Fruit fly (Drosophila melanogaster) whole organism, embryonic: ENCODE results near the gene RtcB.

Source experiments
- CG10209 ChIP-seq: fragments of 200-800 bp; sonication (Bioruptor generic); optimal IDR thresholded peaks from 3 replicates; lab custom pipeline; 2017; ENCODE audit warnings: missing biosample characterization, mild to moderate bottlenecking, missing genetic modification characterization, missing genetic modification reagents
- CG10267 ChIP-seq: fragments of 200-800 bp; sonication (Bioruptor generic); optimal IDR thresholded peaks from 2 replicates; lab custom pipeline; 2018; ENCODE audit warnings: missing biosample characterization, mild to moderate bottlenecking, missing genetic modification characterization, moderate library complexity
- CG10274 ChIP-seq: fragments of 200-800 bp; sonication (Bioruptor generic); optimal IDR thresholded peaks from 3 replicates; lab custom pipeline; 2017; ENCODE audit warnings: missing biosample characterization, mild to moderate bottlenecking, missing genetic modification characterization
- CG11085 ChIP-seq: fragments of 200-800 bp; sonication (Bioruptor generic); IDR thresholded peaks from 2 replicates; pipeline ENCODE4 v1.3.6; 2022; ENCODE audit warnings: missing biosample characterization, missing genetic modification characterization
- CG11093 ChIP-seq: fragments of 200-800 bp; sonication (Bioruptor generic); IDR thresholded peaks from 3 replicates; pipeline ENCODE4 v1.3.6; 2022; ENCODE audit warnings: missing biosample characterization, missing genetic modification characterization
- CG11398 ChIP-seq: fragments of 200-800 bp; sonication (Bioruptor generic); optimal IDR thresholded peaks from 2 replicates; lab custom pipeline; 2016; ENCODE audit warnings: missing biosample characterization, missing genetic modification characterization
- CG12155 ChIP-seq: fragments of 200-800 bp; sonication (Bioruptor generic); optimal IDR thresholded peaks from 3 replicates; lab custom pipeline; 2016; ENCODE audit warnings: missing biosample characterization, missing genetic modification characterization
- CG1233 ChIP-seq: fragments of 200-800 bp; sonication (Bioruptor generic); optimal IDR thresholded peaks from 4 replicates; lab custom pipeline; 2018; ENCODE audit warnings: missing biosample characterization, mild to moderate bottlenecking, missing genetic modification characterization
- CG14965 ChIP-seq: fragments of 200-800 bp; sonication (Bioruptor generic); optimal IDR thresholded peaks from 2 replicates; lab custom pipeline; 2016; ENCODE audit warnings: missing biosample characterization, missing genetic modification characterization, borderline replicate concordance
- CG15011 ChIP-seq: fragments of 200-800 bp; sonication (Bioruptor generic); optimal IDR thresholded peaks from 3 replicates; lab custom pipeline; 2018; ENCODE audit warnings: missing biosample characterization, mild to moderate bottlenecking, missing genetic modification characterization
- CG2116 ChIP-seq: fragments of 200-800 bp; sonication (Bioruptor generic); optimal IDR thresholded peaks from 3 replicates; lab custom pipeline; 2018; ENCODE audit warnings: missing biosample characterization, mild to moderate bottlenecking, missing genetic modification characterization
- CG2199 ChIP-seq: fragments of 200-800 bp; sonication (Bioruptor generic); IDR thresholded peaks from 3 replicates; pipeline ENCODE4 v1.3.6; 2022; ENCODE audit warnings: missing biosample characterization, missing genetic modification characterization
- CG2678 ChIP-seq: fragments of 200-800 bp; sonication (Bioruptor generic); optimal IDR thresholded peaks from 3 replicates; lab custom pipeline; 2019; ENCODE audit warnings: missing biosample characterization, mild to moderate bottlenecking, missing genetic modification characterization, moderate library complexity
- CG2889 ChIP-seq: fragments of 200-800 bp; sonication (Bioruptor generic); IDR thresholded peaks from 3 replicates; pipeline ENCODE4 v1.3.6; 2022; ENCODE audit warnings: missing biosample characterization, missing genetic modification characterization
- CG34376 ChIP-seq: fragments of 200-800 bp; sonication (Bioruptor generic); optimal IDR thresholded peaks from 2 replicates; lab custom pipeline; 2018; ENCODE audit warnings: missing biosample characterization, mild to moderate bottlenecking, missing genetic modification characterization
- CG3847 ChIP-seq: fragments of 200-800 bp; sonication (Bioruptor generic); IDR thresholded peaks from 2 replicates; pipeline ENCODE4 v1.3.6; 2022; ENCODE audit warnings: missing biosample characterization, missing genetic modification characterization
- CG43689 ChIP-seq: fragments of 200-800 bp; sonication (Bioruptor generic); IDR thresholded peaks from 2 replicates; pipeline ENCODE4 v1.3.6; 2022; ENCODE audit warnings: missing biosample characterization, missing genetic modification characterization
- CG4424 ChIP-seq: fragments of 200-800 bp; sonication (Bioruptor generic); optimal IDR thresholded peaks from 3 replicates; lab custom pipeline; 2016; ENCODE audit warnings: missing biosample characterization, missing genetic modification characterization
- CG6854 ChIP-seq: fragments of 200-800 bp; sonication (Bioruptor generic); optimal IDR thresholded peaks from 3 replicates; lab custom pipeline; 2017; ENCODE audit warnings: missing biosample characterization, mild to moderate bottlenecking, missing genetic modification characterization
- CG7963 ChIP-seq: fragments of 200-800 bp; sonication (Bioruptor generic); IDR thresholded peaks from 3 replicates; pipeline ENCODE4 v1.3.6; 2022; ENCODE audit warnings: missing biosample characterization, missing genetic modification characterization; ENCODE audit not compliant: partially characterized antibody
- CG8290 ChIP-seq, 3 experiments: fragments of 200-800 bp; sonication (Bioruptor generic); optimal IDR thresholded peaks; 2 replicates each; lab custom pipeline; 2016 to 2019; ENCODE audit warnings: missing biosample characterization in 3 of 3, missing genetic modification characterization in 3 of 3, mild to moderate bottlenecking in 2 of 3, moderate library complexity in 1 of 3
- CG8765 ChIP-seq: fragments of 200-800 bp; sonication (Bioruptor generic); IDR thresholded peaks from 2 replicates; pipeline ENCODE4 v1.3.6; 2022; ENCODE audit warnings: missing biosample characterization, missing genetic modification characterization
- CG8944 ChIP-seq: fragments of 200-800 bp; sonication (Bioruptor generic); optimal IDR thresholded peaks from 3 replicates; lab custom pipeline; 2016; ENCODE audit warnings: missing biosample characterization, missing genetic modification characterization
- CG9727 ChIP-seq: fragments of 200-800 bp; sonication (Bioruptor generic); optimal IDR thresholded peaks from 3 replicates; lab custom pipeline; 2017; ENCODE audit warnings: missing biosample characterization, mild to moderate bottlenecking, missing genetic modification characterization
- CG9876 ChIP-seq: fragments of 200-800 bp; sonication (Bioruptor generic); optimal IDR thresholded peaks from 2 replicates; lab custom pipeline; 2016; ENCODE audit warnings: missing biosample characterization, missing genetic modification characterization
- D19B ChIP-seq: fragments of 200-800 bp; sonication (Bioruptor generic); optimal IDR thresholded peaks from 2 replicates; lab custom pipeline; 2017; ENCODE audit warnings: missing biosample characterization, mild to moderate bottlenecking, missing genetic modification characterization
- Dek ChIP-seq: fragments of 200-800 bp; sonication (Bioruptor generic); optimal IDR thresholded peaks from 3 replicates; lab custom pipeline; 2019; ENCODE audit warnings: missing biosample characterization, mild to moderate bottlenecking, missing genetic modification characterization, moderate library complexity
- Dip2 ChIP-seq: fragments of 200-800 bp; sonication (Bioruptor generic); IDR thresholded peaks from 2 replicates; pipeline ENCODE4 v1.3.6; 2022; ENCODE audit warnings: missing biosample characterization, missing genetic modification characterization
- Doc3 ChIP-seq: fragments of 200-800 bp; sonication (Bioruptor generic); IDR thresholded peaks from 3 replicates; pipeline ENCODE4 v1.3.6; 2022; ENCODE audit warnings: missing biosample characterization, missing genetic modification characterization; ENCODE audit not compliant: partially characterized antibody
- MBD-R2 ChIP-seq: fragments of 200-800 bp; sonication (Bioruptor generic); IDR thresholded peaks from 2 replicates; pipeline ENCODE4 v1.3.6; 2022; ENCODE audit warnings: missing biosample characterization, missing genetic modification characterization
- Meics ChIP-seq: fragments of 200-800 bp; sonication (Bioruptor generic); optimal IDR thresholded peaks from 2 replicates; lab custom pipeline; 2017; ENCODE audit warnings: missing biosample characterization, mild to moderate bottlenecking, missing genetic modification characterization
- NK7.1 ChIP-seq: fragments of 200-800 bp; sonication (Bioruptor generic); optimal IDR thresholded peaks from 3 replicates; lab custom pipeline; 2016; ENCODE audit warnings: missing biosample characterization, missing genetic modification characterization
- Pdp1 ChIP-seq, 2 experiments: fragments of 200-800 bp; sonication (Bioruptor generic); optimal IDR thresholded peaks; 3 replicates each; lab custom pipeline; 2016; ENCODE audit warnings: missing biosample characterization in 2 of 2, missing genetic modification characterization in 2 of 2, mild to moderate bottlenecking in 1 of 2, moderate library complexity in 1 of 2
- Ptx1 ChIP-seq: fragments of 200-800 bp; sonication (Bioruptor generic); IDR thresholded peaks from 2 replicates; pipeline ENCODE4 v1.3.6; 2022; ENCODE audit warnings: missing biosample characterization, missing genetic modification characterization
- Six4 ChIP-seq: fragments of 200-800 bp; sonication (Bioruptor generic); optimal IDR thresholded peaks from 2 replicates; lab custom pipeline; 2016; ENCODE audit warnings: missing biosample characterization, missing genetic modification characterization
- ac ChIP-seq: fragments of 200-800 bp; sonication (Bioruptor generic); optimal IDR thresholded peaks from 3 replicates; lab custom pipeline; 2017; ENCODE audit warnings: missing biosample characterization, mild to moderate bottlenecking, missing genetic modification characterization
- ind ChIP-seq: fragments of 200-800 bp; sonication (Bioruptor generic); optimal IDR thresholded peaks from 3 replicates; lab custom pipeline; 2016; ENCODE audit warnings: missing biosample characterization, missing genetic modification characterization
- jigr1 ChIP-seq: fragments of 200-800 bp; sonication (Bioruptor generic); IDR thresholded peaks from 3 replicates; pipeline ENCODE4 v1.3.6; 2022; ENCODE audit warnings: missing biosample characterization, missing genetic modification characterization
- jing ChIP-seq: fragments of 200-800 bp; sonication (Bioruptor generic); optimal IDR thresholded peaks from 2 replicates; lab custom pipeline; 2018; ENCODE audit warnings: missing biosample characterization, mild to moderate bottlenecking, missing genetic modification characterization
- lab ChIP-seq: fragments of 200-800 bp; sonication (Bioruptor generic); optimal IDR thresholded peaks from 3 replicates; lab custom pipeline; 2017; ENCODE audit warnings: missing biosample characterization, missing genetic modification characterization, mild to moderate bottlenecking, moderate library complexity, missing genetic modification reagents
- mam ChIP-seq: fragments of 200-800 bp; sonication (Bioruptor generic); optimal IDR thresholded peaks from 3 replicates; lab custom pipeline; 2016; ENCODE audit warnings: missing biosample characterization, missing genetic modification characterization
- pb ChIP-seq: fragments of 200-800 bp; sonication (Bioruptor generic); optimal IDR thresholded peaks from 3 replicates; lab custom pipeline; 2016; ENCODE audit warnings: missing biosample characterization, missing genetic modification characterization
- pum ChIP-seq: fragments of 200-800 bp; sonication (Bioruptor generic); optimal IDR thresholded peaks from 2 replicates; lab custom pipeline; 2016; ENCODE audit warnings: missing biosample characterization, missing genetic modification characterization
- repo ChIP-seq: fragments of 200-800 bp; sonication (Bioruptor generic); optimal IDR thresholded peaks from 2 replicates; lab custom pipeline; 2016; ENCODE audit warnings: missing biosample characterization, missing genetic modification characterization
- ro ChIP-seq: fragments of 200-800 bp; sonication (Bioruptor generic); IDR thresholded peaks from 2 replicates; pipeline ENCODE4 v1.3.6; 2022; ENCODE audit warnings: missing biosample characterization, missing genetic modification characterization
- schlank ChIP-seq: fragments of 200-800 bp; sonication (Bioruptor generic); optimal IDR thresholded peaks from 2 replicates; lab custom pipeline; 2018; ENCODE audit warnings: missing biosample characterization, mild to moderate bottlenecking, missing genetic modification characterization
- slbo ChIP-seq: fragments of 200-800 bp; sonication (Bioruptor generic); IDR thresholded peaks from 2 replicates; pipeline ENCODE4 v1.3.6; 2022; ENCODE audit warnings: missing biosample characterization, missing genetic modification characterization
- slou ChIP-seq: fragments of 200-800 bp; sonication (Bioruptor generic); optimal IDR thresholded peaks from 3 replicates; lab custom pipeline; 2016; ENCODE audit warnings: missing biosample characterization, missing genetic modification characterization
- zen ChIP-seq: fragments of 200-800 bp; sonication (Bioruptor generic); optimal IDR thresholded peaks from 3 replicates; lab custom pipeline; 2018; ENCODE audit warnings: missing biosample characterization, mild to moderate bottlenecking, missing genetic modification characterization, moderate library complexity
- zfh1 ChIP-seq: fragments of 200-800 bp; sonication (Bioruptor generic); IDR thresholded peaks from 3 replicates; pipeline ENCODE4 v1.3.6; 2022; ENCODE audit warnings: missing biosample characterization, missing genetic modification characterization

The RtcB gene

DNA sequence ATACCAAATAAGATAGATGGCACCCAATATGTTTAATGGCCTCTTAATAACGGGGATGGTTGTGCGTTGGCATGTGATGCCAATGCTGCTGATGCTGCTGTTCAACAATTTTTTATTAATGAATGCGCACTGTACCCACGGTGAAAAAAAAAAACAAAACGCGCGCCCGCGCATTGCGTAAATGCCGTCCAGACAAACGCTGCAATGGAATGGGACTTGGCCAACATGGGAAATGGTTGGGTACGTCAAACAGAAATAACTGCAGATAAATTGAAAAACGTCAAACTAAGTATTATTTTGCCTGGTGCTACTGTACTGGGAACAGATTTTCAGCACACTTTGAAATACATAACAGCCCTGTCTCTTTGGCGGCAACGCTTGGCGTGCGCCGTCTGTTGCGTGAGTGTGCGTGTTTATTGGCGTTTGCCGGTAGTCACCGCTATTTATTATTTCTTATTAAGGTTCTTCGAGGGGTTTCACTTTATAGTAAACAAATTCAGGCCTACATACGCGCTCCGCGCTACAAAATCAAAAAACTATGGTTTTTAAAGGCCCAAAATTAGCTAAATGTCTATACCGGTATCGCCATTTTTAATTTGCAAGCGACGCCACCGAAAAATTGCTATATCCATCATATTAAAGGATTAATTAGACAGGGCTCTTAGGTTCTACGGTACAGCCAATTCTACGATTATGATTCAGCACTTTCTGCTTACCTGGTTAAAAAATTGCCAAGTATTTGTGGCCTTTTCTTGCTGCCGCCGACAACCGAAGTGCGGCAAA lies 22.3 kb downstream of the RtcB start (continued):
- TF ChIP-seq CG11398 (GFP tag; lab: Kevin White, UChicago) (no peak), CG11093 (GFP tag; lab: Robert Waterston, UW) (0 out of 3 replicates have a peak, but pooled peaks have one; percentile 35), CG4424 (GFP tag; lab: Kevin White, UChicago) (no peak), ac (no peak), Six4 (GFP tag; lab: Kevin White, UChicago) (peak; percentile 27), CG14965 (GFP tag; lab: Kevin White, UChicago) (no peak), NK7.1 (GFP tag; lab: Kevin White, UChicago) (no peak), CG9876 (no peak), zfh1 (no peak), Ptx1 (peak; percentile 42; the same call in 1 of the 2 replicates), CG2678 (tag; lab: Kevin White, UChicago) (no peak), mam (GFP tag; lab: Kevin White, UChicago) (peak; percentile 36), MBD-R2 (GFP tag; lab: Robert Waterston, UW) (peak; percentile 63), CG12155 (GFP tag; lab: Kevin White, UChicago) (no peak), Doc3 (GFP tag; lab: Robert Waterston, UW) (no peak), CG2889 (GFP tag; lab: Robert Waterston, UW) (no peak), pum (GFP tag; lab: Kevin White, UChicago) (no peak), CG3847 (GFP tag; lab: Robert Waterston, UW) (no peak), Dip2 (GFP tag; lab: Robert Waterston, UW) (no peak), CG43689 (GFP tag; lab: Robert Waterston, UW) (no peak), Pdp1 (GFP tag; optimal IDR thresholded peaks at IDR 0.05; lab: Kevin White, UChicago) (peak; percentile 22 to 51), jigr1 (no peak), CG34376 (GFP tag; lab: Kevin White, UChicago) (no peak), CG15011 (GFP tag; lab: Kevin White, UChicago) (no peak), D19B (GFP tag; lab: Kevin White, UChicago) (no peak), CG6854 (GFP tag; lab: Kevin White, UChicago) (no peak), CG2116 (GFP tag; lab: Kevin White, UChicago) (no peak), Dek (tag; lab: Kevin White, UChicago) (no peak), CG8944 (GFP tag; lab: Kevin White, UChicago) (no peak), CG9727 (no peak), lab (GFP tag; lab: Kevin White, UChicago) (no peak), CG8290 (GFP tag; optimal IDR thresholded peaks at IDR 0.05; lab: Kevin White, UChicago) (no peak), CG8290 (tag; optimal IDR thresholded peaks at IDR 0.05; lab: Kevin White, UChicago) (no peak), schlank (tag; lab: Kevin White, UChicago) (no peak), Meics (peak; percentile 23), CG7963 (GFP tag; lab: Robert Waterston, UW) (0 out of 3 replicates have a peak, but pooled peaks have one; percentile 17), CG8765 (GFP tag; lab: Robert Waterston, UW) (no peak), jing (no peak), ro (GFP tag; lab: Robert Waterston, UW) (no peak), CG10209 (GFP tag; lab: Kevin White, UChicago) (no peak), CG2199 (GFP tag; lab: Robert Waterston, UW) (no peak), zen (tag; lab: Kevin White, UChicago) (no peak), slbo (GFP tag; lab: Robert Waterston, UW) (peak; percentile 60), CG11085 (GFP tag; lab: Robert Waterston, UW) (no peak), CG1233 (GFP tag; lab: Kevin White, UChicago) (no peak), pb (no peak), slou (GFP tag; lab: Kevin White, UChicago) (no peak), CG10274 (GFP tag; lab: Kevin White, UChicago) (no peak), CG10267 (tag; lab: Kevin White, UChicago) (no peak), ind (peak; percentile 28), repo (GFP tag; lab: Kevin White, UChicago) (no peak)
